Worm (Caenorhabditis elegans) whole organism, late embryonic: ENCODE data around the gene C24D10.2.

Experiments used
- C38D4.7 ChIP-seq: fragments of 200-800 bp; sonication (Bioruptor generic); optimal IDR thresholded peaks from 2 replicates; lab custom pipeline; 2018; ENCODE audit warnings: mild to moderate bottlenecking, missing genetic modification characterization, moderate library complexity, missing compliant biosample characterization
- F13H6.1 ChIP-seq: sonication (generic microtip); optimal IDR thresholded peaks from 2 replicates; lab custom pipeline; 2016; ENCODE audit warnings: missing genetic modification characterization, missing compliant biosample characterization
- K02D7.2 ChIP-seq: sonication (generic microtip); optimal IDR thresholded peaks from 2 replicates; lab custom pipeline; 2017; ENCODE audit warnings: mild to moderate bottlenecking, missing genetic modification characterization, missing compliant biosample characterization
- K09A11.1 ChIP-seq: sonication (generic microtip); optimal IDR thresholded peaks from 2 replicates; lab custom pipeline; 2017; ENCODE audit warnings: antibody characterized with exemption, mild to moderate bottlenecking, missing genetic modification characterization, missing compliant biosample characterization; ENCODE audit not compliant: insufficient read depth
- Y22D7AL.16 ChIP-seq: sonication (generic microtip); optimal IDR thresholded peaks from 2 replicates; lab custom pipeline; 2016; ENCODE audit warnings: missing genetic modification characterization, missing compliant biosample characterization
- ceh-14 ChIP-seq: sonication (generic microtip); optimal IDR thresholded peaks from 2 replicates; lab custom pipeline; 2016; ENCODE audit warnings: missing genotype, missing genetic modification characterization, missing compliant biosample characterization
- ceh-30 ChIP-seq: fragments of 150-350 bp; optimal IDR thresholded peaks from 2 replicates; lab custom pipeline; 2014; ENCODE audit warnings: missing biosample characterization, missing genetic modification characterization
- ceh-31 ChIP-seq: sonication (generic microtip); optimal IDR thresholded peaks from 2 replicates; lab custom pipeline; 2016; ENCODE audit warnings: missing genetic modification characterization, missing compliant biosample characterization
- ceh-34 ChIP-seq: sonication (generic microtip); optimal IDR thresholded peaks from 2 replicates; lab custom pipeline; 2016; ENCODE audit warnings: mild to moderate bottlenecking, missing genetic modification characterization, missing compliant biosample characterization
- ceh-48 ChIP-seq: sonication (generic microtip); optimal IDR thresholded peaks from 2 replicates; lab custom pipeline; 2016; ENCODE audit warnings: missing genetic modification characterization, inconsistent platforms, missing compliant biosample characterization
- ceh-6 ChIP-seq: fragments of 200-800 bp; sonication (Bioruptor generic); optimal IDR thresholded peaks from 2 replicates; lab custom pipeline; 2018; ENCODE audit warnings: mild to moderate bottlenecking, missing genetic modification characterization, missing compliant biosample characterization
- ceh-9 ChIP-seq: sonication (generic microtip); optimal IDR thresholded peaks from 2 replicates; lab custom pipeline; 2016; ENCODE audit warnings: mild to moderate bottlenecking, missing genetic modification characterization, inconsistent platforms, missing compliant biosample characterization
- dve-1 ChIP-seq: sonication (generic microtip); optimal IDR thresholded peaks from 2 replicates; lab custom pipeline; 2017; ENCODE audit warnings: antibody characterized with exemption, mild to moderate bottlenecking, missing genetic modification characterization, missing compliant biosample characterization
- elt-4 ChIP-seq: sonication (generic microtip); optimal IDR thresholded peaks from 2 replicates; lab custom pipeline; 2016; ENCODE audit warnings: missing genetic modification characterization, missing compliant biosample characterization
- ets-4 ChIP-seq: sonication (generic microtip); optimal IDR thresholded peaks from 2 replicates; lab custom pipeline; 2016; ENCODE audit warnings: missing genetic modification characterization, missing compliant biosample characterization
- fax-1 ChIP-seq: sonication (generic microtip); optimal IDR thresholded peaks from 2 replicates; lab custom pipeline; 2016; ENCODE audit warnings: missing genotype, missing genetic modification characterization, missing compliant biosample characterization
- fkh-10 ChIP-seq: fragments of 150-350 bp; optimal IDR thresholded peaks from 2 replicates; lab custom pipeline; 2014; ENCODE audit warnings: missing biosample characterization, missing genetic modification reagents, missing genetic modification characterization
- hlh-15 ChIP-seq: sonication (generic microtip); optimal IDR thresholded peaks from 2 replicates; lab custom pipeline; 2016; ENCODE audit warnings: missing genetic modification characterization, missing compliant biosample characterization
- hlh-30 ChIP-seq: sonication (generic microtip); optimal IDR thresholded peaks from 2 replicates; lab custom pipeline; 2017; ENCODE audit warnings: antibody characterized with exemption, missing genetic modification characterization, missing compliant biosample characterization; ENCODE audit not compliant: insufficient read depth
- lim-6 ChIP-seq: sonication (generic microtip); optimal IDR thresholded peaks from 2 replicates; lab custom pipeline; 2016; ENCODE audit warnings: missing genetic modification characterization, missing compliant biosample characterization
- lin-11 ChIP-seq: fragments of 200-800 bp; sonication (Bioruptor generic); optimal IDR thresholded peaks from 2 replicates; lab custom pipeline; 2018; ENCODE audit warnings: mild to moderate bottlenecking, missing genetic modification characterization, missing compliant biosample characterization
- madf-2 ChIP-seq: sonication (generic microtip); optimal IDR thresholded peaks from 2 replicates; lab custom pipeline; 2017; ENCODE audit warnings: missing genetic modification characterization, missing compliant biosample characterization
- pat-9 ChIP-seq: fragments of 200-800 bp; sonication (Bioruptor generic); optimal IDR thresholded peaks from 2 replicates; lab custom pipeline; 2018; ENCODE audit warnings: mild to moderate bottlenecking, missing genetic modification characterization, moderate library complexity, missing compliant biosample characterization
- pqm-1 ChIP-seq: sonication (generic microtip); optimal IDR thresholded peaks from 2 replicates; lab custom pipeline; 2016; ENCODE audit warnings: missing genetic modification characterization, missing compliant biosample characterization
- pros-1 ChIP-seq: fragments of 150-350 bp; optimal IDR thresholded peaks from 2 replicates; lab custom pipeline; 2014; ENCODE audit warnings: missing biosample characterization, missing genetic modification reagents, missing genetic modification characterization
- rnt-1 ChIP-seq: sonication (generic microtip); optimal IDR thresholded peaks from 2 replicates; lab custom pipeline; 2016; ENCODE audit warnings: missing genetic modification characterization, missing compliant biosample characterization
- sdc-2 ChIP-seq: sonication (generic microtip); optimal IDR thresholded peaks from 2 replicates; lab custom pipeline; 2016; ENCODE audit warnings: missing genotype, missing genetic modification characterization, missing compliant biosample characterization
- tbx-7 ChIP-seq: sonication (generic microtip); optimal IDR thresholded peaks from 2 replicates; lab custom pipeline; 2016; ENCODE audit warnings: missing genotype, missing genetic modification characterization, missing compliant biosample characterization
- ttx-3 ChIP-seq: sonication (generic microtip); optimal IDR thresholded peaks from 2 replicates; lab custom pipeline; 2016; ENCODE audit warnings: missing genetic modification reagents, missing genetic modification characterization, missing compliant biosample characterization
- unc-42 ChIP-seq: sonication (generic microtip); optimal IDR thresholded peaks from 2 replicates; lab custom pipeline; 2016; ENCODE audit warnings: missing genotype, missing genetic modification characterization, missing compliant biosample characterization
- unc-55 ChIP-seq: sonication (generic microtip); optimal IDR thresholded peaks from 2 replicates; lab custom pipeline; 2017; ENCODE audit warnings: missing biosample characterization, missing genetic modification reagents, missing genetic modification characterization
- ztf-16 ChIP-seq: sonication (generic microtip); optimal IDR thresholded peaks from 2 replicates; lab custom pipeline; 2017; ENCODE audit warnings: missing genetic modification characterization, missing compliant biosample characterization

Gene C24D10.2

ce11 chrIV:5136523-5136922, 26.6 kb upstream of the C24D10.2 start:
- TF ChIP-seq ceh-48 (tag; lab: Kevin White, UChicago) (no peak), ceh-14 (tag; lab: Kevin White, UChicago) (no peak), unc-55 (GFP tag; lab: Kevin White, UChicago) (peak; percentile 15), pqm-1 (tag; lab: Kevin White, UChicago) (no peak), hlh-30 (tag; lab: Kevin White, UChicago) (no peak)
- TF ChIP-seq, all 69 proteins: peak for 1

ce11 chrIV:5137809-5138208, 25.3 kb upstream of the C24D10.2 start:
- peak; percentile 88 for TF ChIP-seq unc-42
- no peak for TF ChIP-seq pros-1 (tag; lab: Kevin White, UChicago)

ce11 chrIV:5139189-5139588, 23.9 kb upstream of the C24D10.2 start:
- no peak for TF ChIP-seq fax-1 (tag; lab: Kevin White, UChicago)
- TF ChIP-seq unc-42, result peak; percentile 72

- no peak for TF ChIP-seq K09A11.1 (tag; lab: Kevin White, UChicago)
These were observed 23.2 kb upstream of the C24D10.2 start for ce11 chrIV:5139972-5140371.

ce11 chrIV:5149793-5150192, 13.3 kb upstream of the C24D10.2 start, which contains the start of gene C24D10.5:
TSS of gene C24D10.5 (plus strand) at chrIV:5150093.
- no peak for TF ChIP-seq pat-9 (tag; lab: Kevin White, UChicago)
- TF ChIP-seq ceh-6 (GFP tag; lab: Kevin White, UChicago), result no peak
- no peak for TF ChIP-seq ceh-34
- TF ChIP-seq ceh-31 (tag; lab: Kevin White, UChicago), result no peak
- no peak for TF ChIP-seq ceh-9 (tag; lab: Kevin White, UChicago)
- no peak for TF ChIP-seq dve-1 (tag; lab: Kevin White, UChicago)
- no peak for TF ChIP-seq Y22D7AL.16
- no peak for TF ChIP-seq ttx-3 (tag; lab: Kevin White, UChicago)
- no peak for TF ChIP-seq sdc-2 (tag; lab: Kevin White, UChicago)
- no peak for TF ChIP-seq tbx-7
- no peak for TF ChIP-seq F13H6.1 (tag; lab: Kevin White, UChicago)
- no peak for TF ChIP-seq elt-4
- no peak for TF ChIP-seq lim-6 (tag; lab: Kevin White, UChicago)
- no peak for TF ChIP-seq unc-55 (GFP tag; lab: Kevin White, UChicago)
- TF ChIP-seq ztf-16 (tag; lab: Kevin White, UChicago), result no peak
- no peak for TF ChIP-seq madf-2
- no peak for TF ChIP-seq lin-11
- no peak for TF ChIP-seq rnt-1 (tag; lab: Kevin White, UChicago)

ce11 chrIV:5152391-5152790, 10.7 kb upstream of the C24D10.2 start, which contains the start of gene soc-2:
TSS of gene soc-2 (minus strand) at chrIV:5152491.
- TF ChIP-seq ceh-48 (tag; lab: Kevin White, UChicago), result no peak
- TF ChIP-seq hlh-30 (tag; lab: Kevin White, UChicago), result no peak
- TF ChIP-seq ceh-34, result no peak
- no peak for TF ChIP-seq ttx-3 (tag; lab: Kevin White, UChicago)
- TF ChIP-seq ceh-6 (GFP tag; lab: Kevin White, UChicago), result no peak
- no peak for TF ChIP-seq madf-2
- no peak for TF ChIP-seq tbx-7
- TF ChIP-seq K02D7.2 (tag; lab: Kevin White, UChicago), result no peak
- TF ChIP-seq fax-1 (tag; lab: Kevin White, UChicago), result no peak
- TF ChIP-seq rnt-1 (tag; lab: Kevin White, UChicago), result no peak
- no peak for TF ChIP-seq fkh-10 (GFP tag; lab: Kevin White, UChicago)
- TF ChIP-seq hlh-15 (tag; lab: Kevin White, UChicago), result no peak
- no peak for TF ChIP-seq ets-4 (tag; lab: Kevin White, UChicago)
- TF ChIP-seq F13H6.1 (tag; lab: Kevin White, UChicago), result no peak
- no peak for TF ChIP-seq ztf-16 (tag; lab: Kevin White, UChicago)
- no peak for TF ChIP-seq ceh-30 (tag; lab: Kevin White, UChicago)
- no peak for TF ChIP-seq C38D4.7
